Worm (Caenorhabditis elegans): Measurements from ENCODE around the gene Y19D10B.8.

DNA sequence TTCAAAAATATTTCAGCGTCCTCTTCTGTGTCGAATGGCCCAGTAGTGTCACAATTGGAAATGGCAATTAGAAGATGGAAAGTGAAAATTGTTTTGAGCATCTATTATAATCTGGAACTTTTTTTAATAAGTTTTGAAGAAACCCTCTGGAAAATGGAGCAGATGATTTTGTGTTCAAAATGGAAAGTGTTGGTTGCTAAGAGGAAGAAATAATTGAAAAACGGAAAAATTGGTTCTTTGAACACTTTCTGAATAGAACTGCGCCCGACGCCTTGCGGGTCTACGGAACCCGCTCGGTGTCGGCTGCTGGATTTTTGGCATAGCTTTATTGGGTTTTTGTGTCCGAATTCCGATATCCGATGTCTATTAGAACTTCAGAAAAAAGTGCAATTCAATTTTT is 35.3 kb upstream of the Y19D10B.8 start, which contains the start of gene irld-28:
- TF ChIP-seq nhr-2 (tag; optimal IDR thresholded peaks at IDR 0.05) (no peak), nhr-76 (tag; optimal IDR thresholded peaks at IDR 0.05) (no peak), ceh-39 (tag; optimal IDR thresholded peaks at IDR 0.05) (no peak), snpc-4 (tag; optimal IDR thresholded peaks at IDR 0.05) (no peak), ztf-11 (tag; optimal IDR thresholded peaks at IDR 0.05) (no peak), nhr-237 (tag; optimal IDR thresholded peaks at IDR 0.05) (no peak), ceh-43 (GFP tag; optimal IDR thresholded peaks at IDR 0.05) (no peak), cnd-1 (tag; optimal IDR thresholded peaks at IDR 0.05) (no peak), elt-1 (tag; optimal IDR thresholded peaks at IDR 0.05; ENCODE audit: borderline replicate concordance, insufficient read depth) (no peak), unc-62 (GFP tag; optimal IDR thresholded peaks at IDR 0.05) (no peak), pha-4 (tag; optimal IDR thresholded peaks at IDR 0.05) (no peak), blmp-1 (tag; optimal IDR thresholded peaks at IDR 0.05) (no peak)
